Worm (Caenorhabditis elegans): ENCODE data around the gene clec-29.

- TF ChIP-seq ref-1 (GFP tag; conservative IDR thresholded peaks at IDR 0.05) (no peak), ztf-23 (GFP tag; IDR thresholded peaks at IDR 0.05) (no peak), med-1 (GFP tag; optimal IDR thresholded peaks at IDR 0.05; ENCODE audit: insufficient read depth) (no peak), flt-1 (GFP tag; IDR thresholded peaks at IDR 0.05) (no peak), T22C8.4 (GFP tag; IDR thresholded peaks at IDR 0.05) (no peak), tab-1 (GFP tag; IDR thresholded peaks at IDR 0.05) (no peak)
Observed at ce11 chrV:16728431-16728830, 10.6 kb downstream of the clec-29 start, which contains the start of gene fbxa-127.
